Worm (Caenorhabditis elegans) whole organism, L1 larva: Measurements from ENCODE around the gene str-86.

Source experiments
- alr-1 ChIP-seq: fragments of 200-800 bp; sonication (Bioruptor generic); optimal IDR thresholded peaks from 2 replicates; lab custom pipeline; 2018; ENCODE audit warnings: borderline replicate concordance, mild to moderate bottlenecking, missing genetic modification characterization, missing compliant biosample characterization
- ama-1 ChIP-seq: fragments of 150-350 bp; optimal IDR thresholded peaks from 2 replicates; lab custom pipeline; 2014
- fkh-8 ChIP-seq: sonication (generic microtip); optimal IDR thresholded peaks from 2 replicates; lab custom pipeline; 2016; ENCODE audit warnings: mild to moderate bottlenecking, missing genetic modification characterization, missing compliant biosample characterization
- jun-1 ChIP-seq: fragments of 150-350 bp; optimal IDR thresholded peaks from 2 replicates; lab custom pipeline; 2014; ENCODE audit warnings: missing biosample characterization, missing genetic modification reagents, missing genetic modification characterization
- lin-13 ChIP-seq: fragments of 150-350 bp; optimal IDR thresholded peaks from 2 replicates; lab custom pipeline; 2014; ENCODE audit warnings: missing biosample characterization, missing genetic modification reagents, missing genetic modification characterization
- lin-35 ChIP-seq, 2 experiments: fragments of 150-350 bp; optimal IDR thresholded peaks; 2 replicates each; lab custom pipeline; 2014; ENCODE audit warnings: missing biosample characterization in 2 of 2, missing genetic modification characterization in 2 of 2, missing genetic modification reagents in 2 of 2
- unc-30 ChIP-seq: sonication (generic microtip); optimal IDR thresholded peaks from 2 replicates; lab custom pipeline; 2017; ENCODE audit warnings: missing biosample characterization, missing genetic modification characterization

DNA sequence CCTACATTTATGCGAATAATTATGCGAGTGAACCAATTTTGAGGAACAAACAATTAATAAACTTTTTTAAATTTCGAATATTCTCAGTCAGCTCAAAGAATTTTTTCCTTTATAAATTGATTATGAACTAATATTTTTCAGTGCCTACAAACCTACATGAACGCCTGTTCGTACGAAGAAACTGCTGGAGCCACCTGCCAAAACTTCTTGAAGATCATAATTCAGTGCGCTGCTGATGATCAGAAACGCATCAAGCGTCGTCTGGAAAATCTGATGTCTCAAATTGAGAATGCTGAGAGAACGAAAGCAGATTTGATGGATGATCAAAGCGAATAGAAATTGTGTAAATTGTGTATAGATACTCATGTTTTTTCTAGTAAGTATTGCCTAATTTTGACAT is 44.6 kb downstream of the str-86 start:
- TF ChIP-seq lin-13 (no peak), lin-35 (GFP tag; optimal IDR thresholded peaks at IDR 0.05; lab: Kevin White, UChicago) (no peak), fkh-8 (no peak), unc-30 (tag; lab: Kevin White, UChicago) (no peak), alr-1 (tag; lab: Kevin White, UChicago) (no peak), ama-1 (lab: Kevin White, UChicago) (no peak), jun-1 (tag; lab: Kevin White, UChicago) (no peak)
